Worm (Caenorhabditis elegans): Measurements from ENCODE around the gene nhr-203.

- no peak for TF ChIP-seq nhr-237 (tag; optimal IDR thresholded peaks at IDR 0.05)
- TF ChIP-seq nhr-76 (tag; optimal IDR thresholded peaks at IDR 0.05): no peak
- no peak for TF ChIP-seq R02D3.7 (tag; optimal IDR thresholded peaks at IDR 0.05)
Measured at ce11 chrV:465355-465754, 5.8 kb downstream of the nhr-203 start.

Measured in whole organism, L3 larva.